Fruit fly (Drosophila melanogaster) whole organism, embryonic: Measurements from ENCODE around the gene CG31741.

Experiments used
- B-H1 ChIP-seq: fragments of 200-800 bp; sonication (Bioruptor generic); IDR thresholded peaks from 3 replicates; pipeline ENCODE4 v1.3.6; 2022; ENCODE audit warnings: missing biosample characterization, missing genetic modification characterization
- CG10274 ChIP-seq: fragments of 200-800 bp; sonication (Bioruptor generic); optimal IDR thresholded peaks from 3 replicates; lab custom pipeline; 2017; ENCODE audit warnings: missing biosample characterization, mild to moderate bottlenecking, missing genetic modification characterization
- CG10462 ChIP-seq: fragments of 200-800 bp; sonication (Bioruptor generic); optimal IDR thresholded peaks from 2 replicates; lab custom pipeline; 2016; ENCODE audit warnings: missing biosample characterization, missing genetic modification characterization
- CG10979 ChIP-seq: fragments of 200-800 bp; sonication (Bioruptor generic); optimal IDR thresholded peaks from 2 replicates; lab custom pipeline; 2018; ENCODE audit warnings: missing biosample characterization, mild to moderate bottlenecking, missing genetic modification characterization, moderate library complexity
- CG11504 ChIP-seq: fragments of 200-800 bp; sonication (Bioruptor generic); optimal IDR thresholded peaks from 3 replicates; lab custom pipeline; 2019; ENCODE audit warnings: missing biosample characterization, mild to moderate bottlenecking, missing genetic modification characterization, moderate library complexity
- CG11695 ChIP-seq: fragments of 200-800 bp; sonication (Bioruptor generic); IDR thresholded peaks from 3 replicates; pipeline ENCODE4 v1.3.6; 2022; ENCODE audit warnings: missing biosample characterization, missing genetic modification characterization
- CG15011 ChIP-seq: fragments of 200-800 bp; sonication (Bioruptor generic); optimal IDR thresholded peaks from 3 replicates; lab custom pipeline; 2018; ENCODE audit warnings: missing biosample characterization, mild to moderate bottlenecking, missing genetic modification characterization
- CG15479 ChIP-seq: fragments of 200-800 bp; sonication (Bioruptor generic); optimal IDR thresholded peaks from 3 replicates; lab custom pipeline; 2019; ENCODE audit warnings: missing biosample characterization, mild to moderate bottlenecking, missing genetic modification characterization, moderate library complexity
- CG1603 ChIP-seq: fragments of 200-800 bp; sonication (Bioruptor generic); optimal IDR thresholded peaks from 2 replicates; lab custom pipeline; 2019; ENCODE audit warnings: missing biosample characterization, mild to moderate bottlenecking, missing genetic modification characterization, moderate library complexity
- CG1647 ChIP-seq: fragments of 200-800 bp; sonication (Bioruptor generic); optimal IDR thresholded peaks from 3 replicates; lab custom pipeline; 2016; ENCODE audit warnings: missing biosample characterization, missing genetic modification characterization
- CG16863 ChIP-seq: fragments of 200-800 bp; sonication (Bioruptor generic); optimal IDR thresholded peaks from 3 replicates; lab custom pipeline; 2016; ENCODE audit warnings: missing biosample characterization, missing genetic modification characterization
- CG2712 ChIP-seq: fragments of 200-800 bp; optimal IDR thresholded peaks from 3 replicates; lab custom pipeline; 2019; ENCODE audit warnings: missing biosample characterization, mild to moderate bottlenecking, missing genetic modification characterization, moderate library complexity
- CG2875 ChIP-seq: fragments of 200-800 bp; sonication (Bioruptor generic); optimal IDR thresholded peaks from 2 replicates; lab custom pipeline; 2017; ENCODE audit warnings: missing biosample characterization, mild to moderate bottlenecking, missing genetic modification characterization, missing genetic modification reagents
- CG3726 ChIP-seq: fragments of 200-800 bp; sonication (Bioruptor generic); IDR thresholded peaks from 3 replicates; pipeline ENCODE4, ENCODE4 v1.3.6; 2022; ENCODE audit warnings: missing biosample characterization, missing genetic modification characterization
- CG4328 ChIP-seq: fragments of 200-800 bp; sonication (Bioruptor generic); optimal IDR thresholded peaks from 3 replicates; lab custom pipeline; 2017; ENCODE audit warnings: missing biosample characterization, missing genetic modification reagents, missing genetic modification characterization
- CG4360 ChIP-seq: fragments of 200-800 bp; sonication (Bioruptor generic); IDR thresholded peaks from 2 replicates; pipeline ENCODE4 v1.3.6; 2022; ENCODE audit warnings: missing biosample characterization, missing genetic modification characterization
- CG5180 ChIP-seq: fragments of 200-800 bp; sonication (Bioruptor generic); optimal IDR thresholded peaks from 3 replicates; lab custom pipeline; 2017; ENCODE audit warnings: missing biosample characterization, missing genetic modification characterization, mild to moderate bottlenecking, moderate library complexity, missing genetic modification reagents
- CG6765 ChIP-seq: fragments of 200-800 bp; sonication (Bioruptor generic); optimal IDR thresholded peaks from 3 replicates; lab custom pipeline; 2017; ENCODE audit warnings: missing biosample characterization, mild to moderate bottlenecking, missing genetic modification characterization
- CG6791 ChIP-seq: fragments of 200-800 bp; sonication (Bioruptor generic); IDR thresholded peaks from 3 replicates; pipeline ENCODE4 v1.3.6; 2022; ENCODE audit warnings: missing biosample characterization, missing genetic modification characterization; ENCODE audit not compliant: partially characterized antibody
- CG6813 ChIP-seq: fragments of 200-800 bp; sonication (Bioruptor generic); optimal IDR thresholded peaks from 2 replicates; lab custom pipeline; 2017; ENCODE audit warnings: missing biosample characterization, missing genetic modification characterization, mild to moderate bottlenecking, moderate library complexity, missing genetic modification reagents
- CG8290 ChIP-seq, 3 experiments: fragments of 200-800 bp; sonication (Bioruptor generic); optimal IDR thresholded peaks; 2 replicates each; lab custom pipeline; 2016 to 2019; ENCODE audit warnings: missing biosample characterization in 3 of 3, missing genetic modification characterization in 3 of 3, mild to moderate bottlenecking in 2 of 3, moderate library complexity in 1 of 3
- CG9727 ChIP-seq: fragments of 200-800 bp; sonication (Bioruptor generic); optimal IDR thresholded peaks from 3 replicates; lab custom pipeline; 2017; ENCODE audit warnings: missing biosample characterization, mild to moderate bottlenecking, missing genetic modification characterization
- Chrac-16 ChIP-seq: fragments of 200-800 bp; sonication (Bioruptor generic); optimal IDR thresholded peaks from 3 replicates; lab custom pipeline; 2016; ENCODE audit warnings: missing biosample characterization, missing genetic modification characterization
- H2.0 ChIP-seq: fragments of 200-800 bp; sonication (Bioruptor generic); IDR thresholded peaks from 2 replicates; pipeline ENCODE4 v1.3.6; 2022; ENCODE audit warnings: missing biosample characterization, missing genetic modification characterization
- Hr3 ChIP-seq: fragments of 200-800 bp; sonication (Bioruptor generic); optimal IDR thresholded peaks from 3 replicates; lab custom pipeline; 2016; ENCODE audit warnings: missing biosample characterization, missing genetic modification characterization
- Ptx1 ChIP-seq: fragments of 200-800 bp; sonication (Bioruptor generic); IDR thresholded peaks from 2 replicates; pipeline ENCODE4 v1.3.6; 2022; ENCODE audit warnings: missing biosample characterization, missing genetic modification characterization
- Vsx1 ChIP-seq: fragments of 200-800 bp; sonication (Bioruptor generic); optimal IDR thresholded peaks from 2 replicates; lab custom pipeline; 2017; ENCODE audit warnings: missing biosample characterization, mild to moderate bottlenecking, missing genetic modification characterization, missing genetic modification reagents
- Xbp1 ChIP-seq: fragments of 200-800 bp; sonication (Bioruptor generic); optimal IDR thresholded peaks from 3 replicates; lab custom pipeline; 2016; ENCODE audit warnings: missing biosample characterization, mild to moderate bottlenecking, missing genetic modification characterization
- YL-1 ChIP-seq: fragments of 200-800 bp; sonication (Bioruptor generic); optimal IDR thresholded peaks from 3 replicates; lab custom pipeline; 2017; ENCODE audit warnings: missing biosample characterization, mild to moderate bottlenecking, missing genetic modification characterization
- ash1 ChIP-seq: fragments of 200-800 bp; sonication (Bioruptor generic); optimal IDR thresholded peaks from 2 replicates; lab custom pipeline; 2018; ENCODE audit warnings: missing biosample characterization, mild to moderate bottlenecking, missing genetic modification characterization
- btn ChIP-seq: fragments of 200-800 bp; sonication (Bioruptor generic); optimal IDR thresholded peaks from 2 replicates; lab custom pipeline; 2016; ENCODE audit warnings: missing biosample characterization, missing genetic modification characterization
- ems ChIP-seq: fragments of 200-800 bp; sonication (Bioruptor generic); optimal IDR thresholded peaks from 3 replicates; lab custom pipeline; 2016; ENCODE audit warnings: missing biosample characterization, missing genetic modification characterization
- eve ChIP-seq, 2 experiments: fragments of >200 bp; optimal IDR thresholded peaks; 2 replicates each; lab custom pipeline; 2017; ENCODE audit warnings: missing biosample characterization in 2 of 2, missing genetic modification characterization in 2 of 2
- fd64A ChIP-seq: fragments of 200-800 bp; sonication (Bioruptor generic); optimal IDR thresholded peaks from 3 replicates; lab custom pipeline; 2018; ENCODE audit warnings: missing biosample characterization, mild to moderate bottlenecking, missing genetic modification characterization
- gcm2 ChIP-seq: fragments of 200-800 bp; sonication (Bioruptor generic); optimal IDR thresholded peaks from 2 replicates; lab custom pipeline; 2016; ENCODE audit warnings: missing biosample characterization, missing genetic modification characterization
- hb ChIP-seq: fragments of 200-800 bp; sonication (Bioruptor generic); IDR thresholded peaks from 3 replicates; pipeline ENCODE4 v1.3.6; 2022; ENCODE audit warnings: missing biosample characterization, missing genetic modification characterization; ENCODE audit not compliant: partially characterized antibody
- hbn ChIP-seq: fragments of 200-800 bp; sonication (Bioruptor generic); IDR thresholded peaks from 2 replicates; pipeline ENCODE4 v1.3.6; 2022; ENCODE audit warnings: missing biosample characterization, missing genetic modification characterization; ENCODE audit not compliant: partially characterized antibody
- inv ChIP-seq: fragments of 200-800 bp; sonication (Bioruptor generic); IDR thresholded peaks from 2 replicates; pipeline ENCODE4 v1.3.6; 2022; ENCODE audit warnings: missing biosample characterization, missing genetic modification characterization; ENCODE audit not compliant: partially characterized antibody
- lov ChIP-seq, 2 experiments: fragments of 200-800 bp in 1 of 2; fragments of >200 bp in 1 of 2; sonication (Bioruptor generic) in 1 of 2; IDR thresholded peaks in 1 of 2; optimal IDR thresholded peaks in 1 of 2; 2 replicates in 1 of 2; 3 replicates in 1 of 2; pipeline versions ENCODE4 v1.3.6 to Lab custom; 2017 to 2022; ENCODE audit warnings: missing biosample characterization in 1 of 2, missing genetic modification characterization in 1 of 2
- nerfin-1 ChIP-seq: fragments of 200-800 bp; sonication (Bioruptor generic); optimal IDR thresholded peaks from 3 replicates; lab custom pipeline; 2019; ENCODE audit warnings: missing biosample characterization, mild to moderate bottlenecking, missing genetic modification characterization, moderate library complexity
- org-1 ChIP-seq: fragments of 200-800 bp; sonication (Bioruptor generic); optimal IDR thresholded peaks from 2 replicates; lab custom pipeline; 2017; ENCODE audit warnings: missing biosample characterization, missing genetic modification characterization
- sens-2 ChIP-seq: fragments of 200-800 bp; sonication (Bioruptor generic); IDR thresholded peaks from 2 replicates; pipeline ENCODE4 v1.3.6; 2022; ENCODE audit warnings: missing biosample characterization, missing genetic modification characterization
- ssp ChIP-seq: fragments of 200-800 bp; sonication (Bioruptor generic); IDR thresholded peaks from 2 replicates; pipeline ENCODE4 v1.3.6; 2022; ENCODE audit warnings: missing biosample characterization, missing genetic modification characterization
- stc ChIP-seq: fragments of 200-800 bp; sonication (Bioruptor generic); IDR thresholded peaks from 2 replicates; pipeline ENCODE4 v1.3.6; 2022; ENCODE audit warnings: missing biosample characterization, missing genetic modification characterization
- tna ChIP-seq: fragments of 200-800 bp; sonication (Bioruptor generic); IDR thresholded peaks from 2 replicates; pipeline ENCODE4 v1.3.6; 2022; ENCODE audit warnings: missing biosample characterization, missing genetic modification characterization; ENCODE audit not compliant: partially characterized antibody
- trh ChIP-seq: fragments of 200-800 bp; sonication (Bioruptor generic); optimal IDR thresholded peaks from 2 replicates; lab custom pipeline; 2016; ENCODE audit warnings: missing biosample characterization, missing genetic modification characterization
- wor ChIP-seq: fragments of 200-800 bp; sonication (Bioruptor generic); IDR thresholded peaks from 2 replicates; pipeline ENCODE4 v1.3.6; 2022; ENCODE audit warnings: missing biosample characterization, missing genetic modification characterization

The CG31741 gene

dm6 chr2L:18121367-18122230 lies 37.5 kb downstream of the CG31741 start (continued):
- TF ChIP-seq B-H1 (GFP tag; lab: Robert Waterston, UW): no peak
- no peak for TF ChIP-seq eve (GFP tag; optimal IDR thresholded peaks at IDR 0.05; lab: Kevin White, UChicago)
- TF ChIP-seq ems: peak; percentile 42
- no peak for TF ChIP-seq trh (GFP tag; lab: Kevin White, UChicago)
- TF ChIP-seq inv (GFP tag; lab: Robert Waterston, UW): no peak
- no peak for TF ChIP-seq CG10274
- TF ChIP-seq Hr3 (GFP tag; lab: Kevin White, UChicago): peak; percentile 34
- TF ChIP-seq CG6765 (GFP tag; lab: Kevin White, UChicago): no peak
- TF ChIP-seq CG11695: peak; percentile 59; the same call in 1 of the 3 replicates
- TF ChIP-seq Chrac-16 (GFP tag; lab: Kevin White, UChicago): peak; percentile 33
- peak; percentile 40 for TF ChIP-seq org-1
- no peak for TF ChIP-seq gcm2 (GFP tag; lab: Kevin White, UChicago)
- TF ChIP-seq CG15011 (GFP tag; lab: Kevin White, UChicago): no peak
- TF ChIP-seq Xbp1 (GFP tag; lab: Kevin White, UChicago): peak; percentile 53
- TF ChIP-seq Vsx1 (GFP tag; lab: Kevin White, UChicago): no peak
- TF ChIP-seq CG4360 (GFP tag; lab: Robert Waterston, UW): no peak
- TF ChIP-seq CG6791 (GFP tag; lab: Robert Waterston, UW): no peak
- TF ChIP-seq CG11504 (tag; lab: Kevin White, UChicago): peak; percentile 52
- TF ChIP-seq CG10462 (GFP tag; lab: Kevin White, UChicago): no peak
- TF ChIP-seq lov (optimal IDR thresholded peaks at IDR 0.05; lab: Kevin White, UChicago): no peak
- no peak for TF ChIP-seq lov (GFP tag; IDR thresholded peaks at IDR 0.05; lab: Robert Waterston, UW)
- TF ChIP-seq ash1 (GFP tag; lab: Kevin White, UChicago): no peak
- no peak for TF ChIP-seq CG3726
- TF ChIP-seq CG2712 (tag; lab: Kevin White, UChicago): peak; percentile 55
- no peak for TF ChIP-seq hbn (GFP tag; lab: Robert Waterston, UW)
- TF ChIP-seq tna (GFP tag; lab: Robert Waterston, UW): no peak
- peak; percentile 12 for TF ChIP-seq CG2875 (GFP tag; lab: Kevin White, UChicago)
- peak; percentile 35 for TF ChIP-seq CG9727
- TF ChIP-seq fd64A: no peak
- no peak for TF ChIP-seq hb (GFP tag; lab: Robert Waterston, UW)
- no peak for TF ChIP-seq CG10979 (tag; lab: Kevin White, UChicago)
- peak; percentile 59 for TF ChIP-seq Ptx1
- TF ChIP-seq CG1603 (tag; lab: Kevin White, UChicago): peak; percentile 56
- TF ChIP-seq wor: no peak; the same call in 1 of the 2 replicates
- no peak for TF ChIP-seq nerfin-1 (tag; lab: Kevin White, UChicago)
- TF ChIP-seq H2.0 (GFP tag; lab: Robert Waterston, UW): peak; percentile 46
- no peak for TF ChIP-seq CG15479 (GFP tag; lab: Kevin White, UChicago)
- peak; percentile 61 for TF ChIP-seq CG16863 (GFP tag; lab: Kevin White, UChicago)
- TF ChIP-seq CG1647: peak; percentile 35
- 0 out of 2 replicates have a peak, but pooled peaks have one; percentile 20 for TF ChIP-seq ssp (GFP tag; lab: Robert Waterston, UW)
- peak; percentile 10 for TF ChIP-seq CG5180 (GFP tag; lab: Kevin White, UChicago)
- TF ChIP-seq CG6813 (GFP tag; lab: Kevin White, UChicago): peak; percentile 4
- TF ChIP-seq stc: no peak
- peak; percentile 7 for TF ChIP-seq btn (GFP tag; lab: Kevin White, UChicago)
- no peak for TF ChIP-seq YL-1 (GFP tag; lab: Kevin White, UChicago)
- no peak for TF ChIP-seq CG4328 (GFP tag; lab: Kevin White, UChicago)
- TF ChIP-seq sens-2 (GFP tag; lab: Robert Waterston, UW): peak; percentile 35; the same call in 1 of the 2 replicates
- no peak for TF ChIP-seq CG8290 (GFP tag; optimal IDR thresholded peaks at IDR 0.05; lab: Kevin White, UChicago)
- no peak for TF ChIP-seq CG8290 (tag; optimal IDR thresholded peaks at IDR 0.05; lab: Kevin White, UChicago)
